Worm (Caenorhabditis elegans) whole organism, mixed stage, embryonic: Measurements from ENCODE around the gene F38A6.4.

Source experiments
- elt-3 ChIP-seq: fragments of 150-350 bp; optimal IDR thresholded peaks from 2 replicates; lab custom pipeline; 2014; ENCODE audit warnings: missing biosample characterization, missing genetic modification characterization
- nhr-76 ChIP-seq: sonication (generic microtip); optimal IDR thresholded peaks from 2 replicates; lab custom pipeline; 2017; ENCODE audit warnings: missing biosample characterization, missing genetic modification characterization
- pha-4 ChIP-seq: fragments of 150-350 bp; optimal IDR thresholded peaks from 2 replicates; lab custom pipeline; 2018; ENCODE audit warnings: missing biosample characterization, missing genetic modification reagents, missing genetic modification characterization
- unc-62 ChIP-seq: fragments of 150-350 bp; optimal IDR thresholded peaks from 2 replicates; lab custom pipeline; 2014; ENCODE audit warnings: missing biosample characterization, missing genetic modification reagents, missing genetic modification characterization

ce11 chrV:20783642-20784041 is 8.5 kb upstream of the F38A6.4 start:
- TF ChIP-seq pha-4 (no peak), elt-3 (tag; lab: Kevin White, UChicago) (no peak), unc-62 (GFP tag; lab: Kevin White, UChicago) (no peak), nhr-76 (tag; lab: Kevin White, UChicago) (no peak)
